Fruit fly (Drosophila melanogaster) whole organism, prepupa: ENCODE measurements around the gene Sse.

Experiments used
- Blimp-1 ChIP-seq: fragments of 200-800 bp; sonication (Bioruptor generic); optimal IDR thresholded peaks from 3 replicates; lab custom pipeline; 2017; ENCODE audit warnings: missing biosample characterization, missing genetic modification characterization, mild to moderate bottlenecking, moderate library complexity, missing genetic modification reagents
- CG10669 ChIP-seq: fragments of 200-800 bp; sonication (Bioruptor generic); optimal IDR thresholded peaks from 3 replicates; lab custom pipeline; 2018; ENCODE audit warnings: missing biosample characterization, mild to moderate bottlenecking, missing genetic modification characterization, moderate library complexity
- CG11762 ChIP-seq: fragments of 200-800 bp; sonication (Bioruptor generic); optimal IDR thresholded peaks from 3 replicates; lab custom pipeline; 2016; ENCODE audit warnings: missing biosample characterization, missing genetic modification characterization; ENCODE audit not compliant: insufficient read depth
- CG11902 ChIP-seq: fragments of 200-800 bp; sonication (Bioruptor generic); optimal IDR thresholded peaks from 3 replicates; lab custom pipeline; 2016; ENCODE audit warnings: missing biosample characterization, missing genetic modification characterization
- CG15336 ChIP-seq: fragments of 200-800 bp; sonication (Bioruptor generic); IDR thresholded peaks from 2 replicates; pipeline ENCODE4 v1.3.6; 2022; ENCODE audit warnings: missing biosample characterization, missing genetic modification characterization
- CG1621 ChIP-seq: fragments of 200-800 bp; sonication (Bioruptor generic); optimal IDR thresholded peaks from 3 replicates; lab custom pipeline; 2018; ENCODE audit warnings: missing biosample characterization, mild to moderate bottlenecking, missing genetic modification characterization
- CG16779 ChIP-seq: fragments of 200-800 bp; sonication (Bioruptor generic); optimal IDR thresholded peaks from 3 replicates; lab custom pipeline; 2017; ENCODE audit warnings: missing biosample characterization, mild to moderate bottlenecking, missing genetic modification characterization
- CG31627 ChIP-seq: fragments of 200-800 bp; sonication (Bioruptor generic); optimal IDR thresholded peaks from 3 replicates; lab custom pipeline; 2016; ENCODE audit warnings: missing biosample characterization, missing genetic modification characterization
- CG32006 ChIP-seq: fragments of 200-800 bp; sonication (Bioruptor generic); optimal IDR thresholded peaks from 3 replicates; lab custom pipeline; 2017; ENCODE audit warnings: missing biosample characterization, mild to moderate bottlenecking, missing genetic modification characterization
- CG4318 ChIP-seq: fragments of 200-800 bp; sonication (Bioruptor generic); optimal IDR thresholded peaks from 3 replicates; lab custom pipeline; 2017; ENCODE audit warnings: missing biosample characterization, mild to moderate bottlenecking, missing genetic modification characterization
- CG6163 ChIP-seq: fragments of 200-800 bp; sonication (Bioruptor generic); IDR thresholded peaks from 3 replicates; pipeline ENCODE4 v1.3.6; 2022; ENCODE audit warnings: missing biosample characterization, missing genetic modification characterization
- CG6276 ChIP-seq: fragments of 200-800 bp; sonication (Bioruptor generic); optimal IDR thresholded peaks from 2 replicates; lab custom pipeline; 2017; ENCODE audit warnings: missing biosample characterization, mild to moderate bottlenecking, missing genetic modification characterization
- CG6792 ChIP-seq: fragments of 200-800 bp; sonication (Bioruptor generic); optimal IDR thresholded peaks from 3 replicates; lab custom pipeline; 2016; ENCODE audit warnings: missing biosample characterization, missing genetic modification characterization
- CG6808 ChIP-seq: fragments of 200-800 bp; sonication (Bioruptor generic); optimal IDR thresholded peaks from 3 replicates; lab custom pipeline; 2017; ENCODE audit warnings: missing biosample characterization, missing genetic modification characterization, mild to moderate bottlenecking, moderate library complexity, missing genetic modification reagents
- CG6854 ChIP-seq: fragments of 200-800 bp; sonication (Bioruptor generic); optimal IDR thresholded peaks from 2 replicates; lab custom pipeline; 2017; ENCODE audit warnings: missing biosample characterization, mild to moderate bottlenecking, missing genetic modification characterization
- CG7368 ChIP-seq: fragments of 200-800 bp; sonication (Bioruptor generic); optimal IDR thresholded peaks from 3 replicates; lab custom pipeline; 2016; ENCODE audit warnings: missing biosample characterization, missing genetic modification characterization
- CG8319 ChIP-seq: fragments of 200-800 bp; sonication (Bioruptor generic); optimal IDR thresholded peaks from 3 replicates; lab custom pipeline; 2016; ENCODE audit warnings: missing biosample characterization, missing genetic modification characterization
- CG8632 ChIP-seq: fragments of 200-800 bp; sonication (Bioruptor generic); optimal IDR thresholded peaks from 3 replicates; lab custom pipeline; 2016; ENCODE audit warnings: missing biosample characterization, missing genetic modification characterization
- Eip75B ChIP-seq: fragments of 200-800 bp; sonication (Bioruptor generic); optimal IDR thresholded peaks from 3 replicates; lab custom pipeline; 2016; ENCODE audit warnings: missing biosample characterization, missing genetic modification characterization
- Eip78C ChIP-seq: fragments of 200-800 bp; sonication (Bioruptor generic); peaks from one replicate; lab custom pipeline; 2016; ENCODE audit warnings: missing biosample characterization, missing genetic modification characterization
- Eip93F ChIP-seq: fragments of 200-800 bp; sonication (Bioruptor generic); optimal IDR thresholded peaks from 2 replicates; lab custom pipeline; 2016; ENCODE audit warnings: missing biosample characterization, mild to moderate bottlenecking, missing genetic modification characterization
- Ets96B ChIP-seq: fragments of 200-800 bp; optimal IDR thresholded peaks from 2 replicates; lab custom pipeline; 2019; ENCODE audit warnings: missing biosample characterization, mild to moderate bottlenecking, missing genetic modification characterization, moderate library complexity
- Met ChIP-seq: fragments of 200-800 bp; sonication (Bioruptor generic); optimal IDR thresholded peaks from 3 replicates; lab custom pipeline; 2016; ENCODE audit warnings: missing biosample characterization, missing genetic modification characterization
- Sox102F ChIP-seq: fragments of 200-800 bp; sonication (Bioruptor generic); optimal IDR thresholded peaks from 2 replicates; lab custom pipeline; 2016; ENCODE audit warnings: missing biosample characterization, mild to moderate bottlenecking, missing genetic modification characterization
- Sox14 ChIP-seq: fragments of 200-800 bp; sonication (Bioruptor generic); optimal IDR thresholded peaks from 3 replicates; lab custom pipeline; 2016; ENCODE audit warnings: missing biosample characterization, missing genetic modification characterization
- Sox15 ChIP-seq: fragments of 200-800 bp; sonication (Bioruptor generic); optimal IDR thresholded peaks from 3 replicates; lab custom pipeline; 2016; ENCODE audit warnings: missing biosample characterization, missing genetic modification characterization
- achi ChIP-seq: fragments of 200-800 bp; sonication (Bioruptor generic); optimal IDR thresholded peaks from 3 replicates; lab custom pipeline; 2016; ENCODE audit warnings: missing biosample characterization, missing genetic modification characterization
- cyc ChIP-seq: fragments of 200-800 bp; sonication (Bioruptor generic); optimal IDR thresholded peaks from 3 replicates; lab custom pipeline; 2016; ENCODE audit warnings: missing biosample characterization, missing genetic modification characterization
- dac ChIP-seq: fragments of 200-800 bp; sonication (Bioruptor generic); optimal IDR thresholded peaks from 2 replicates; lab custom pipeline; 2017; ENCODE audit warnings: missing biosample characterization, mild to moderate bottlenecking, missing genetic modification characterization
- eg ChIP-seq: fragments of 200-800 bp; sonication (Bioruptor generic); IDR thresholded peaks from 3 replicates; pipeline ENCODE4 v1.3.6; 2022; ENCODE audit warnings: missing biosample characterization, missing genetic modification characterization
- esn ChIP-seq: fragments of 200-800 bp; sonication (Bioruptor generic); optimal IDR thresholded peaks from 2 replicates; lab custom pipeline; 2016; ENCODE audit warnings: missing biosample characterization, mild to moderate bottlenecking, missing genetic modification characterization, moderate library complexity
- fd59A ChIP-seq: fragments of 200-800 bp; sonication (Bioruptor generic); optimal IDR thresholded peaks from 2 replicates; lab custom pipeline; 2017; ENCODE audit warnings: missing biosample characterization, mild to moderate bottlenecking, missing genetic modification characterization, missing genetic modification reagents
- lz ChIP-seq: fragments of 200-800 bp; sonication (Bioruptor generic); optimal IDR thresholded peaks from 3 replicates; lab custom pipeline; 2016; ENCODE audit warnings: missing biosample characterization, missing genetic modification characterization
- net ChIP-seq: fragments of 200-800 bp; sonication (Bioruptor generic); optimal IDR thresholded peaks from 3 replicates; lab custom pipeline; 2016; ENCODE audit warnings: missing biosample characterization, missing genetic modification characterization
- pdm3 ChIP-seq: fragments of 200-800 bp; sonication (Bioruptor generic); optimal IDR thresholded peaks from 3 replicates; lab custom pipeline; 2016; ENCODE audit warnings: missing biosample characterization, missing genetic modification characterization
- salr ChIP-seq, 2 experiments: fragments of 200-800 bp; sonication (Bioruptor generic); optimal IDR thresholded peaks; 3 replicates each; lab custom pipeline; 2016 to 2018; ENCODE audit warnings: missing biosample characterization in 2 of 2, missing genetic modification characterization in 2 of 2, mild to moderate bottlenecking in 1 of 2
- ss ChIP-seq, 2 experiments: fragments of 200-800 bp; sonication (Bioruptor generic); optimal IDR thresholded peaks; 2 replicates in 1 of 2; 3 replicates in 1 of 2; lab custom pipeline; 2017 to 2018; ENCODE audit warnings: mild to moderate bottlenecking in 2 of 2, missing biosample characterization in 2 of 2, missing genetic modification characterization in 2 of 2, moderate library complexity in 1 of 2
- svp ChIP-seq: fragments of 200-800 bp; sonication (Bioruptor generic); peaks from one replicate; lab custom pipeline; 2016; ENCODE audit warnings: missing biosample characterization, missing genetic modification characterization
- topi ChIP-seq: fragments of 200-800 bp; sonication (Bioruptor generic); optimal IDR thresholded peaks from 3 replicates; lab custom pipeline; 2016; ENCODE audit warnings: missing biosample characterization, missing genetic modification characterization
- vri ChIP-seq: fragments of 200-800 bp; sonication (Bioruptor generic); optimal IDR thresholded peaks from 3 replicates; lab custom pipeline; 2016; ENCODE audit warnings: missing biosample characterization, mild to moderate bottlenecking, missing genetic modification characterization

Sse gene

dm6 chr3L:5626465-5626864 is 35.6 kb downstream of the Sse start (continued):
- TF ChIP-seq CG6163 (peak; percentile 73), achi (GFP tag; lab: Kevin White, UChicago) (peak; percentile 63), CG32006 (GFP tag; lab: Kevin White, UChicago) (peak; percentile 83), CG6808 (GFP tag; lab: Kevin White, UChicago) (no peak), CG11902 (GFP tag; lab: Kevin White, UChicago) (no peak), CG7368 (no peak), esn (GFP tag; lab: Kevin White, UChicago) (peak; percentile 39), svp (GFP tag; lab: Kevin White, UChicago) (peak; percentile 82), CG16779 (tag; lab: Kevin White, UChicago) (no peak), Sox14 (GFP tag; lab: Kevin White, UChicago) (peak; percentile 65), CG8319 (GFP tag; lab: Kevin White, UChicago) (no peak), Sox15 (GFP tag; lab: Kevin White, UChicago) (no peak), CG15336 (GFP tag; lab: Robert Waterston, UW) (peak; percentile 83), salr (GFP tag; optimal IDR thresholded peaks at IDR 0.05; lab: Kevin White, UChicago) (peak in 1 of 2 experiments; percentile 59)

DNA sequence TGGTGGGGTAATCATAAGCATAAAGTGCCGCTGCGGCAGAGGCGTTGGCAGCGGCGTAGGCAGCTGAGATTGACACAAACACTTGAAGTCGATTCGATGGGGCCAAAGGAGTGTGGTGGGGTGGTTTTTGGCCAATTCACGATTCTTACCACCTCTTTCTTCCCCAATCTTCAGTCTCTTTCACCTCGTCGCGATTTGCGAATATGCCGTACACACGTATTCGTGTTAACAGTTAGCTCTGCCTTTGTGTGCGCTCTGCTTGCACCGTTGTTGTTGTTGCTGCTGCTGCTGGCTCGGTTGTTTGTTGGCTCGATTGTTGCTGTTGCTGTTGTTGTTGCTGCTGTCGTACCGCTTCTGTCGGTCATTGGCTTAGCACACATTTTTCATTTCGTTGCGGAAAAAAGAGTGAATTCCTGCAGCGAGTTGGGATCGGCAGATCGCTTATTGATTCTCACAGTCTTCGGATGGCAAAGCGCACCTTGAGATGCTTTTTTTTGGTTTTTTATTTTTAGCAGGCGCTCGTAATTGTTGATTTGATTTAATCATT is 36.9 kb downstream of the Sse start:
- no peak for TF ChIP-seq cyc
- no peak for TF ChIP-seq CG31627 (GFP tag; lab: Kevin White, UChicago)
- peak; percentile 27 for TF ChIP-seq Met (GFP tag; lab: Kevin White, UChicago)
- TF ChIP-seq CG6808 (GFP tag; lab: Kevin White, UChicago), result no peak
- peak; percentile 1 for TF ChIP-seq Eip75B (GFP tag; lab: Kevin White, UChicago)
- TF ChIP-seq topi (GFP tag; lab: Kevin White, UChicago), result no peak
- TF ChIP-seq Sox15 (GFP tag; lab: Kevin White, UChicago), result no peak
- no peak for TF ChIP-seq fd59A (GFP tag; lab: Kevin White, UChicago)
- peak; percentile 65 for TF ChIP-seq CG6854 (GFP tag; lab: Kevin White, UChicago)
- TF ChIP-seq Ets96B (tag; lab: Kevin White, UChicago), result no peak
- TF ChIP-seq Sox102F (GFP tag; lab: Kevin White, UChicago), result peak; percentile 17
- no peak for TF ChIP-seq dac
- TF ChIP-seq svp (GFP tag; lab: Kevin White, UChicago), result peak; percentile 16
- no peak for TF ChIP-seq Eip93F
- peak; percentile 2 for TF ChIP-seq Sox14 (GFP tag; lab: Kevin White, UChicago)
- no peak for TF ChIP-seq CG8319 (GFP tag; lab: Kevin White, UChicago)
- TF ChIP-seq esn (GFP tag; lab: Kevin White, UChicago), result no peak
- TF ChIP-seq achi (GFP tag; lab: Kevin White, UChicago), result no peak
- TF ChIP-seq CG11762 (GFP tag; lab: Kevin White, UChicago), result no peak
- peak; percentile 12 for TF ChIP-seq Eip78C (GFP tag; lab: Kevin White, UChicago)
- TF ChIP-seq CG6792 (GFP tag; lab: Kevin White, UChicago), result no peak
- no peak for TF ChIP-seq pdm3
- no peak for TF ChIP-seq CG1621 (tag; lab: Kevin White, UChicago)
- TF ChIP-seq net, result no peak
- no peak for TF ChIP-seq CG8632 (GFP tag; lab: Kevin White, UChicago)
- TF ChIP-seq CG4318, result no peak
- TF ChIP-seq lz (GFP tag; lab: Kevin White, UChicago), result no peak
- TF ChIP-seq Blimp-1, result peak; percentile 99
- no peak for TF ChIP-seq CG32006 (GFP tag; lab: Kevin White, UChicago)
- no peak for TF ChIP-seq CG10669 (GFP tag; lab: Kevin White, UChicago)
- no peak for TF ChIP-seq CG6276 (GFP tag; lab: Kevin White, UChicago)
- TF ChIP-seq eg (GFP tag; lab: Robert Waterston, UW), result peak; percentile 36; the same call in 1 of the 3 replicates

dm6 chr3L:5623296-5623695 is 38.8 kb downstream of the Sse start:
- TF ChIP-seq Blimp-1 (peak; percentile 89), ss (GFP tag; optimal IDR thresholded peaks at IDR 0.05; lab: Kevin White, UChicago) (no peak), vri (GFP tag; lab: Kevin White, UChicago) (peak; percentile 2)
